Worm (Caenorhabditis elegans) whole organism, L4/young adult: Measurements from ENCODE around the gene cki-2.

Experiments used
- dao-5 ChIP-seq: sonication (generic microtip); optimal IDR thresholded peaks from 2 replicates; lab custom pipeline; 2016; ENCODE audit warnings: missing genotype, missing genetic modification characterization, moderate library complexity, missing compliant biosample characterization
- him-1 ChIP-seq: sonication (generic microtip); optimal IDR thresholded peaks from 2 replicates; lab custom pipeline; 2016; ENCODE audit warnings: missing genotype, missing genetic modification reagents, missing genetic modification characterization, missing compliant biosample characterization

DNA sequence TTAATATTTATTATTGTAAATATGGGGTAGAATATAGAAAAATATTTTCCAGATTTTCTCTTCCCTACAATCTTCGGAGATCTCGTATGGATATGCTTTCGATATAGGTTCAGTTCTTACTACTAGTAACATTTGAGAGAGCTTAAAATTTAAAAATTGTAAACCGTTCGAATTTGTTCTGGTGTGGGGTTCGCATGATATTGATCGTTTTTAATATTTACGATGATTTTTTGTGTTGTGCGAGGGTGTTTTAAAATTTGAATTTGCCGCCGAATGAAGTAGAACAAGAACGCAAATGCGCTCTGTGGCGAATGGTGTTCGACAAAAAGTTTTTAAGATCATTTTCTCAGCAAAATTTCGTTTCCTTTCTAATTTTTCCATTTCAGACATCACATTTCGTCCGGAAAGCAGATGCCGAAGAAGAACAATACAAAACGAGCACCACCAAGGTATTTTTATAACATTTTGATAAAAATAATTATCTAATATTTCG lies 32.8 kb upstream of the cki-2 start, which contains the start of gene skr-17:
- TF ChIP-seq dao-5 (tag; lab: Kevin White, UChicago) (no peak), him-1 (tag; lab: Kevin White, UChicago) (no peak)
